Worm (Caenorhabditis elegans) whole organism, late embryonic: Measurements from ENCODE around the gene rbm-26.

Experiments used
- F13H6.1 ChIP-seq: sonication (generic microtip); optimal IDR thresholded peaks from 2 replicates; lab custom pipeline; 2016; ENCODE audit warnings: missing genetic modification characterization, missing compliant biosample characterization
- ceh-31 ChIP-seq: sonication (generic microtip); optimal IDR thresholded peaks from 2 replicates; lab custom pipeline; 2016; ENCODE audit warnings: missing genetic modification characterization, missing compliant biosample characterization
- ceh-45 ChIP-seq: fragments of 200-800 bp; sonication (Bioruptor generic); IDR thresholded peaks from 2 replicates; pipeline ENCODE4 v1.3.6; 2022; ENCODE audit warnings: missing genetic modification reagents, missing genetic modification characterization, missing compliant biosample characterization
- dmd-4 ChIP-seq: sonication (generic microtip); optimal IDR thresholded peaks from 2 replicates; lab custom pipeline; 2016; ENCODE audit warnings: borderline replicate concordance, missing genetic modification characterization, missing compliant biosample characterization
- ets-4 ChIP-seq: sonication (generic microtip); optimal IDR thresholded peaks from 2 replicates; lab custom pipeline; 2016; ENCODE audit warnings: missing genetic modification characterization, missing compliant biosample characterization
- hlh-30 ChIP-seq: sonication (generic microtip); optimal IDR thresholded peaks from 2 replicates; lab custom pipeline; 2017; ENCODE audit warnings: antibody characterized with exemption, missing genetic modification characterization, missing compliant biosample characterization; ENCODE audit not compliant: insufficient read depth
- pag-3 ChIP-seq: sonication (generic microtip); optimal IDR thresholded peaks from 2 replicates; lab custom pipeline; 2016; ENCODE audit warnings: missing compliant biosample characterization, missing genetic modification characterization, borderline replicate concordance
- pat-9 ChIP-seq: fragments of 200-800 bp; sonication (Bioruptor generic); optimal IDR thresholded peaks from 2 replicates; lab custom pipeline; 2018; ENCODE audit warnings: mild to moderate bottlenecking, missing genetic modification characterization, moderate library complexity, missing compliant biosample characterization
- pax-1 ChIP-seq: fragments of 150-350 bp; optimal IDR thresholded peaks from 2 replicates; lab custom pipeline; 2014; ENCODE audit warnings: missing biosample characterization, missing genetic modification characterization
- tbx-7 ChIP-seq: sonication (generic microtip); optimal IDR thresholded peaks from 2 replicates; lab custom pipeline; 2016; ENCODE audit warnings: missing genotype, missing genetic modification characterization, missing compliant biosample characterization
- unc-3 ChIP-seq, 2 experiments: fragments of 200-800 bp in 1 of 2; sonication (Bioruptor generic) in 1 of 2; sonication (generic microtip) in 1 of 2; conservative IDR thresholded peaks in 1 of 2; optimal IDR thresholded peaks in 1 of 2; 2 replicates each; pipeline versions ENCODE4 v1.3.6 to Lab custom; 2016 to 2022; ENCODE audit warnings: missing compliant biosample characterization in 2 of 2, missing genetic modification characterization in 2 of 2, missing genetic modification reagents in 1 of 2
- ztf-16 ChIP-seq: sonication (generic microtip); optimal IDR thresholded peaks from 2 replicates; lab custom pipeline; 2017; ENCODE audit warnings: missing genetic modification characterization, missing compliant biosample characterization

- TF ChIP-seq pag-3 (no peak), pax-1 (tag; lab: Kevin White, UChicago) (no peak), ets-4 (no peak), pat-9 (tag; lab: Kevin White, UChicago) (no peak), hlh-30 (tag; lab: Kevin White, UChicago) (no peak), ztf-16 (tag; lab: Kevin White, UChicago) (no peak), dmd-4 (no peak), ceh-45 (no peak), unc-3 (GFP tag; conservative IDR thresholded peaks at IDR 0.05; lab: Robert Waterston, UW) (no peak), unc-3 (tag; optimal IDR thresholded peaks at IDR 0.05; lab: Kevin White, UChicago) (no peak), F13H6.1 (tag; lab: Kevin White, UChicago) (no peak), ceh-31 (tag; lab: Kevin White, UChicago) (no peak), tbx-7 (tag; lab: Kevin White, UChicago) (no peak)
These were observed 5.9 kb downstream of the rbm-26 start for ce11 chrIII:5717173-5717748.
